Worm (Caenorhabditis elegans): Measurements from ENCODE around the gene F10C2.5.
A peak's percentile ranks its signal among the peaks of the same experiment; 100 is the strongest.

The F10C2.5 gene

ce11 chrV:12084216-12084615, 39.0 kb downstream of the F10C2.5 start, which contains the start of gene R07B7.8:
R07B7.8 (minus strand) TSS chrV:12084316.
- no peak for TF ChIP-seq R02D3.7 (tag; optimal IDR thresholded peaks at IDR 0.05)
- TF ChIP-seq nhr-6 (tag; optimal IDR thresholded peaks at IDR 0.05) = no peak
- no peak for TF ChIP-seq unc-62 (GFP tag; optimal IDR thresholded peaks at IDR 0.05)
- no peak for TF ChIP-seq sem-4 (tag; optimal IDR thresholded peaks at IDR 0.05)
- TF ChIP-seq Y55F3AM.14 (GFP tag; optimal IDR thresholded peaks at IDR 0.05) = no peak
- no peak for TF ChIP-seq aly-2 (tag; optimal IDR thresholded peaks at IDR 0.05)
- TF ChIP-seq lin-13 (GFP tag; optimal IDR thresholded peaks at IDR 0.05) = no peak
- TF ChIP-seq mab-5 (tag; optimal IDR thresholded peaks at IDR 0.05) = no peak
- TF ChIP-seq ztf-1 (GFP tag; conservative IDR thresholded peaks at IDR 0.05) = no peak
- TF ChIP-seq nhr-11 (tag; optimal IDR thresholded peaks at IDR 0.05) = no peak
- no peak for TF ChIP-seq egl-27 (tag; optimal IDR thresholded peaks at IDR 0.05)
- no peak for TF ChIP-seq dmd-4 (tag; optimal IDR thresholded peaks at IDR 0.05)
- no peak for TF ChIP-seq nhr-237 (tag; optimal IDR thresholded peaks at IDR 0.05)
- TF ChIP-seq alr-1 (tag; optimal IDR thresholded peaks at IDR 0.05) = no peak

DNA sequence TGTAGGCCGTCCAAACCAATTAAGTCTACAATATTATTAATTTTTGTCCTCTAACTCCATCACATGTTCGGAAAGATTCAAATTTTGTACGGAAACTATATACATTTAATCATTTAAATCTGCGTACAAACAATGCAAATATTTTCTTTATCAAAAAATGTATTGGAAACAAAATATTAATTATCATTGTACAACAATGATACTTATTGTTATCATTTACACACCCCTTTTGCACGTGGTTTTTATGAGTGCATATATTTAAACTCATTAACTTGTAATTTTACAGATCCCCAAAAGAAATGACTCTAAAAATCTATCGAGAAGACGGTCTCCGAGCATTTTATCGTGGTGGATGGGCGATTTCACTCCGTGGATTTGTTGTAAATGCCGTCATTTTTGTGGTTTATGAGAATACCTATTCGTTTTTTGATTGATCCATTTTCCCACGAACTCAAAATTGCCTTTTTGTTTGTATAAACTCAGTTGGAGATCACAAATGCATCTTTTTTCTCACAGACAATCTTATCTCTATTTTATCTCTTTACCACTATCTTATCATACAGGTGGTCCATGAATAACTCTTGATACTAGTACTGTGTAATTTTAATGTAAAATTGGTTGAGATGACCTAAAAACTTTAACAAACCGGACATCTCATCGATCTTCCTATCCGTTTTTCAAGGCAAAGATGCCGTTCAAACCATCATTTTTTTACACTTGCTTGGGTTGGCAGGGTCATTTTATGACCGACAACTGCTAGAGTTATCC, 40.8 kb downstream of the F10C2.5 start:
- peak; percentile 16 for TF ChIP-seq fos-1 (tag; optimal IDR thresholded peaks at IDR 0.05)
- no peak for TF ChIP-seq nhr-237 (tag; optimal IDR thresholded peaks at IDR 0.05)

DNA sequence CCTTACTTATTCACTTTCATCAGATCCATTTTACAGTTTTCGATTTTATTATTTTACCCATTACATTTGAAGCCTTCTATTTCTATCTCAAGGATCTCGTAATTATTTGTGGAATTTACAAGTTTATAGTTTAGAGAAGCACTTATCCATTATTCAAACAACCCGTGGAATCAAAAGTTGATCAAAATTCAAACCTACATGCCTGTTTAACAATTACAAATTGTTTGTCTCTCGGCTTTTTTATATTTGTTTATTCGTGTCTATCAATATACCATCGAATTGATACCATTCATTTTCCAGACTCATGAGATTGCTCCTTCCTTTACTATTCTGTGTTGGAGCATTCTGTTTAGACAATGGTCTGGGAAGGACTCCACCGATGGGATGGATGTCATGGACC, 41.7 kb downstream of the F10C2.5 start, which contains the start of gene gana-1:
Gene gana-1, plus strand, starts transcription at position 301 of the 400 bp plus-strand sequence.
- no peak for TF ChIP-seq nhr-237 (tag; optimal IDR thresholded peaks at IDR 0.05)
- TF ChIP-seq Y55F3AM.14 (GFP tag; optimal IDR thresholded peaks at IDR 0.05) = no peak
- no peak for TF ChIP-seq ZK546.5 (tag; optimal IDR thresholded peaks at IDR 0.05)
- TF ChIP-seq nhr-25 (tag; optimal IDR thresholded peaks at IDR 0.05) = no peak
- no peak for TF ChIP-seq mbf-1 (tag; optimal IDR thresholded peaks at IDR 0.05)
- no peak for TF ChIP-seq aly-2 (tag; optimal IDR thresholded peaks at IDR 0.05)
- TF ChIP-seq skn-1 (tag; optimal IDR thresholded peaks at IDR 0.05) = no peak
- TF ChIP-seq lsy-2 (tag; optimal IDR thresholded peaks at IDR 0.05) = no peak
- no peak for TF ChIP-seq unc-39 (tag; optimal IDR thresholded peaks at IDR 0.05)
- TF ChIP-seq alr-1 (tag; optimal IDR thresholded peaks at IDR 0.05) = no peak
- no peak for TF ChIP-seq crh-2 (tag; optimal IDR thresholded peaks at IDR 0.05)
- no peak for TF ChIP-seq lin-11 (tag; optimal IDR thresholded peaks at IDR 0.05)
- no peak for TF ChIP-seq egl-27 (tag; optimal IDR thresholded peaks at IDR 0.05)
- TF ChIP-seq peb-1 (tag; optimal IDR thresholded peaks at IDR 0.05) = no peak
- TF ChIP-seq elt-3 (tag; optimal IDR thresholded peaks at IDR 0.05) = no peak
- TF ChIP-seq dmd-4 (tag; optimal IDR thresholded peaks at IDR 0.05) = no peak
- TF ChIP-seq ceh-16 (tag; optimal IDR thresholded peaks at IDR 0.05) = no peak
- no peak for TF ChIP-seq zag-1 (tag; optimal IDR thresholded peaks at IDR 0.05)
- TF ChIP-seq gmeb-1 (tag; optimal IDR thresholded peaks at IDR 0.05) = no peak
- no peak for TF ChIP-seq lin-13 (GFP tag; optimal IDR thresholded peaks at IDR 0.05)

DNA sequence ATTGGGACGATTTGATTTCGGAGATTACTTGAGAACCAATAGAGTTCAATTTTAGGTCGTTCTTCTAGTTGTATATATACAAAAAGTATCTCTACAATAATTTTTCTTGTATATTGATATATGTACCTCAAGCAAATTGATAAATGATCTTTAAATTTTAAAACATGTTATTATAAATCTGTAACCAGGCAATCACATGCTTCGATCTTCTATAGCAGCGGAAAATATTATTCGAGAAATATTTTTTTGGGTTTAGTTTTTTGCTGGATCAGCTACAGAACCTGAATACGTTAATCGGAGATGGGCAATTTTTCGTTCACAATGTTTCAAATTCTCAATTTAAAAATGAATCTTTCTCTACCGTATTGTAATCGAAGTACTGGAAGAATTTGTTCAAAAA, 43.5 kb downstream of the F10C2.5 start, which contains the start of gene R07B7.12:
Gene R07B7.12, plus strand, starts transcription at position 301 of the 400 bp plus-strand sequence.
- no peak for TF ChIP-seq nhr-6 (tag; optimal IDR thresholded peaks at IDR 0.05)
- no peak for TF ChIP-seq elt-1 (tag; optimal IDR thresholded peaks at IDR 0.05)
- no peak for TF ChIP-seq aly-2 (tag; optimal IDR thresholded peaks at IDR 0.05)
- TF ChIP-seq unc-62 (GFP tag; optimal IDR thresholded peaks at IDR 0.05) = no peak
- no peak for TF ChIP-seq blmp-1 (tag; optimal IDR thresholded peaks at IDR 0.05; ENCODE audit: insufficient read depth)
- TF ChIP-seq ztf-4 (tag; optimal IDR thresholded peaks at IDR 0.05) = no peak
- TF ChIP-seq mbf-1 (tag; optimal IDR thresholded peaks at IDR 0.05) = no peak
- no peak for TF ChIP-seq unc-55 (GFP tag; optimal IDR thresholded peaks at IDR 0.05)
- no peak for TF ChIP-seq skn-1 (tag; optimal IDR thresholded peaks at IDR 0.05)
- TF ChIP-seq elt-3 (tag; optimal IDR thresholded peaks at IDR 0.05) = no peak
- no peak for TF ChIP-seq alr-1 (tag; optimal IDR thresholded peaks at IDR 0.05)
- no peak for TF ChIP-seq zag-1 (tag; optimal IDR thresholded peaks at IDR 0.05)
- no peak for TF ChIP-seq gmeb-1 (tag; optimal IDR thresholded peaks at IDR 0.05)
- TF ChIP-seq nhr-77 (tag; optimal IDR thresholded peaks at IDR 0.05) = no peak
- TF ChIP-seq nhr-11 (tag; optimal IDR thresholded peaks at IDR 0.05) = no peak
- TF ChIP-seq lin-13 (GFP tag; optimal IDR thresholded peaks at IDR 0.05) = no peak

DNA sequence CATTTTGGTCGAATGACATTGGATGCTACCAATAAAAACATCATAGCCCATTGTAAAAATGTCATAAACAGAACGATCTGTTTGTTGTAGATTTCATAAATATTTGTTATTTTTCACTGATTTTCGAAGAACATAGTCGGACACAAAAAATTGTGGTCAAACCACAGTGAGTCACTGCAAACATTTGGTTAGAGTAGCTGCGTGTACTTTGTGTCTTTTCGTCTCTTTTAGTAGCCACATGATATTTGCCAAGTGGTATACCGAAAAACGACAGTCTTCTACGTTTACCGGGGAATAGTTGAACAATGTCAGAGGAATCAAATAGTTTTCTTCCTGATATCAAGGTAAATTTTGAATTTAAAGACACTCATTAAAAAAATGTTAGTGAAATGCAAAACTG, 46.5 kb downstream of the F10C2.5 start, which contains the start of gene nhr-206:
Gene nhr-206, plus strand, starts transcription at position 248 of the 400 bp plus-strand sequence.
- TF ChIP-seq ZK546.5 (tag; optimal IDR thresholded peaks at IDR 0.05) (no peak), sem-4 (tag; optimal IDR thresholded peaks at IDR 0.05) (no peak), nhr-6 (tag; optimal IDR thresholded peaks at IDR 0.05) (no peak), snpc-4 (tag; optimal IDR thresholded peaks at IDR 0.05) (no peak), ceh-82 (tag; optimal IDR thresholded peaks at IDR 0.05) (no peak), C34F6.9 (tag; optimal IDR thresholded peaks at IDR 0.05) (no peak), ztf-4 (tag; optimal IDR thresholded peaks at IDR 0.05) (no peak), nhr-129 (tag; optimal IDR thresholded peaks at IDR 0.05) (peak; percentile 71), nhr-11 (tag; optimal IDR thresholded peaks at IDR 0.05) (no peak), alr-1 (tag; optimal IDR thresholded peaks at IDR 0.05) (no peak), mbf-1 (tag; optimal IDR thresholded peaks at IDR 0.05) (no peak), crh-2 (tag; optimal IDR thresholded peaks at IDR 0.05) (peak; percentile 67), nhr-25 (tag; optimal IDR thresholded peaks at IDR 0.05) (peak; percentile 12), elt-3 (tag; optimal IDR thresholded peaks at IDR 0.05) (no peak), unc-55 (GFP tag; optimal IDR thresholded peaks at IDR 0.05) (no peak), fos-1 (tag; optimal IDR thresholded peaks at IDR 0.05) (peak; percentile 85), zag-1 (tag; optimal IDR thresholded peaks at IDR 0.05) (no peak), R02D3.7 (tag; optimal IDR thresholded peaks at IDR 0.05) (no peak), sma-9 (GFP tag; optimal IDR thresholded peaks at IDR 0.05) (peak; percentile 56), sma-9 (tag; optimal IDR thresholded peaks at IDR 0.05) (no peak), F13H6.1 (tag; optimal IDR thresholded peaks at IDR 0.05) (peak; percentile 7), sma-3 (GFP tag; optimal IDR thresholded peaks at IDR 0.05) (peak; percentile 21), dmd-4 (tag; optimal IDR thresholded peaks at IDR 0.05) (no peak), unc-39 (tag; optimal IDR thresholded peaks at IDR 0.05) (no peak), ztf-1 (GFP tag; conservative IDR thresholded peaks at IDR 0.05) (no peak)

All from whole organism, L2 larva.